Worm (Caenorhabditis elegans): ENCODE measurements around the gene srb-16.

ce11 chrII:5172451-5172850 lies 21.7 kb upstream of the srb-16 start, which contains the start of gene C27D6.1:
- TF ChIP-seq ceh-6 (GFP tag; optimal IDR thresholded peaks at IDR 0.05) (no peak), tbx-2 (tag; optimal IDR thresholded peaks at IDR 0.05) (no peak), nfya-1 (tag; optimal IDR thresholded peaks at IDR 0.05) (no peak), fkh-10 (GFP tag; optimal IDR thresholded peaks at IDR 0.05) (no peak), ama-1 (optimal IDR thresholded peaks at IDR 0.05) (no peak), dve-1 (tag; optimal IDR thresholded peaks at IDR 0.05) (no peak), hlh-30 (tag; optimal IDR thresholded peaks at IDR 0.05; ENCODE audit: insufficient read depth) (no peak), ahr-1 (tag; optimal IDR thresholded peaks at IDR 0.05) (no peak)

Data from whole organism, late embryonic.